Worm (Caenorhabditis elegans) whole organism, late embryonic: Measurements from ENCODE around the gene H34I24.2.

Experiments
- hlh-30 ChIP-seq: sonication (generic microtip); optimal IDR thresholded peaks from 2 replicates; lab custom pipeline; 2017; ENCODE audit warnings: antibody characterized with exemption, missing genetic modification characterization, missing compliant biosample characterization; ENCODE audit not compliant: insufficient read depth
- pqm-1 ChIP-seq: sonication (generic microtip); optimal IDR thresholded peaks from 2 replicates; lab custom pipeline; 2016; ENCODE audit warnings: missing genetic modification characterization, missing compliant biosample characterization
- unc-42 ChIP-seq: sonication (generic microtip); optimal IDR thresholded peaks from 2 replicates; lab custom pipeline; 2016; ENCODE audit warnings: missing genotype, missing genetic modification characterization, missing compliant biosample characterization

DNA sequence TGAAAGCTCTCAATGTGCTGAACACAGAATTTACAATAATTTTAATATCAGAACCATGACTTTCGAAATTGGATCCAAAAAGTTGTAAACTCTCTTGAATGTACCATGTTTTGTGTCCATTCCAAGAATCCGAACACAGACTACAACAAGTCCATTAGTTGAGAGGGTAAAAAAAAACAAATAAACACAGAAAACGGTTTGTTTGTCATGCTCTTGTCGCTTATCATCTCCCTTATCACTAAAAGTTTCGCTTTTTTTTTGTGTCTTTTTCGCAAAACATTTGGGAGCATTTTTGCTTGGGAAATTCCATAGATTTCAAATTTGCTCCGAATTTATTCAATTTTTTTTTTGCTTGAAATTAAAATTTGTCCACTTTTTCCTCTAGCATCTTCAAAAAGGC is 27.7 kb downstream of the H34I24.2 start:
- TF ChIP-seq hlh-30 (tag; lab: Kevin White, UChicago) (no peak), unc-42 (tag; lab: Kevin White, UChicago) (no peak), pqm-1 (no peak)
